Worm (Caenorhabditis elegans) whole organism, L1 larva: ENCODE measurements around the gene Y62H9A.8.
A peak's percentile ranks its signal among the peaks of the same experiment; 100 is the strongest.

Experiments
- C04F5.9 ChIP-seq: sonication (generic microtip); optimal IDR thresholded peaks from 2 replicates; lab custom pipeline; 2016; ENCODE audit warnings: missing genetic modification characterization, missing compliant biosample characterization
- C16A3.4 ChIP-seq: fragments of 150-350 bp; optimal IDR thresholded peaks from 2 replicates; lab custom pipeline; 2014; ENCODE audit warnings: missing biosample characterization, missing genetic modification characterization
- F16B12.6 ChIP-seq: fragments of 150-350 bp; optimal IDR thresholded peaks from 2 replicates; lab custom pipeline; 2014; ENCODE audit warnings: missing biosample characterization, missing genetic modification characterization
- aha-1 ChIP-seq: fragments of 150-350 bp; optimal IDR thresholded peaks from 2 replicates; lab custom pipeline; 2014; ENCODE audit warnings: missing biosample characterization, missing genetic modification characterization
- alr-1 ChIP-seq: fragments of 200-800 bp; sonication (Bioruptor generic); optimal IDR thresholded peaks from 2 replicates; lab custom pipeline; 2018; ENCODE audit warnings: borderline replicate concordance, mild to moderate bottlenecking, missing genetic modification characterization, missing compliant biosample characterization
- ama-1 ChIP-seq: fragments of 150-350 bp; optimal IDR thresholded peaks from 2 replicates; lab custom pipeline; 2014
- blmp-1 ChIP-seq: fragments of 150-350 bp; optimal IDR thresholded peaks from 2 replicates; lab custom pipeline; 2014; ENCODE audit warnings: missing biosample characterization, missing genetic modification characterization
- ceh-8 ChIP-seq: fragments of 200-800 bp; sonication (Bioruptor generic); optimal IDR thresholded peaks from 2 replicates; lab custom pipeline; 2018; ENCODE audit warnings: mild to moderate bottlenecking, missing genetic modification characterization, moderate library complexity, missing compliant biosample characterization
- ceh-82 ChIP-seq, 3 experiments: fragments of 150-350 bp in 1 of 3; sonication (generic microtip) in 2 of 3; optimal IDR thresholded peaks; 2 replicates each; lab custom pipeline; 2014 to 2017; ENCODE audit warnings: missing biosample characterization in 3 of 3, missing genetic modification characterization in 3 of 3
- ces-1 ChIP-seq: fragments of 150-350 bp; optimal IDR thresholded peaks from 2 replicates; lab custom pipeline; 2014; ENCODE audit warnings: missing biosample characterization, missing genetic modification reagents, missing genetic modification characterization
- dsc-1 ChIP-seq: sonication (generic microtip); optimal IDR thresholded peaks from 2 replicates; lab custom pipeline; 2016; ENCODE audit warnings: mild to moderate bottlenecking, missing genetic modification characterization, missing compliant biosample characterization
- efl-1 ChIP-seq, 4 experiments: fragments of 150-350 bp; optimal IDR thresholded peaks in 3 of 4; peaks in 1 of 4; 1 replicate in 1 of 4; 2 replicates in 3 of 4; lab custom pipeline; 2014; ENCODE audit warnings: missing biosample characterization in 2 of 4, missing genetic modification characterization in 2 of 4, missing genetic modification reagents in 2 of 4
- egl-27 ChIP-seq, 2 experiments: fragments of 150-350 bp in 1 of 2; sonication (generic microtip); optimal IDR thresholded peaks; 3 replicates each; lab custom pipeline; 2017 to 2018; ENCODE audit warnings: missing biosample characterization in 2 of 2, missing genetic modification characterization in 2 of 2, missing genetic modification reagents in 2 of 2
- ets-5 ChIP-seq: fragments of 200-800 bp; sonication (Bioruptor generic); IDR thresholded peaks from 2 replicates; pipeline ENCODE4 v1.3.6; 2022; ENCODE audit warnings: missing genetic modification characterization, missing compliant biosample characterization
- fkh-10 ChIP-seq: sonication (generic microtip); optimal IDR thresholded peaks from 2 replicates; lab custom pipeline; 2017; ENCODE audit warnings: missing biosample characterization, missing genetic modification reagents, missing genetic modification characterization
- grh-1 ChIP-seq: fragments of 200-800 bp; sonication (Bioruptor generic); IDR thresholded peaks from 2 replicates; pipeline ENCODE4 v1.3.6; 2022; ENCODE audit warnings: missing genetic modification reagents, missing genetic modification characterization, missing compliant biosample characterization
- hlh-4 ChIP-seq: sonication (generic microtip); optimal IDR thresholded peaks from 2 replicates; lab custom pipeline; 2016; ENCODE audit warnings: mild to moderate bottlenecking, missing genetic modification characterization, missing compliant biosample characterization
- hpl-2 ChIP-seq: fragments of 150-350 bp; optimal IDR thresholded peaks from 2 replicates; lab custom pipeline; 2014; ENCODE audit warnings: missing biosample characterization, missing genetic modification reagents, missing genetic modification characterization
- irx-1 ChIP-seq: sonication (generic microtip); optimal IDR thresholded peaks from 2 replicates; lab custom pipeline; 2016; ENCODE audit warnings: missing genetic modification characterization, missing compliant biosample characterization
- lin-13 ChIP-seq: fragments of 150-350 bp; optimal IDR thresholded peaks from 2 replicates; lab custom pipeline; 2014; ENCODE audit warnings: missing biosample characterization, missing genetic modification reagents, missing genetic modification characterization
- lin-14 ChIP-seq: fragments of 200-800 bp; sonication (Bioruptor generic); optimal IDR thresholded peaks from 2 replicates; lab custom pipeline; 2018; ENCODE audit warnings: mild to moderate bottlenecking, missing genetic modification characterization, moderate library complexity, missing compliant biosample characterization
- lin-15B ChIP-seq: fragments of 150-350 bp; sonication (generic microtip); optimal IDR thresholded peaks from 3 replicates; lab custom pipeline; 2014; ENCODE audit warnings: missing biosample characterization, missing genetic modification characterization
- lin-35 ChIP-seq, 2 experiments: fragments of 150-350 bp; optimal IDR thresholded peaks; 2 replicates each; lab custom pipeline; 2014; ENCODE audit warnings: missing biosample characterization in 2 of 2, missing genetic modification characterization in 2 of 2, missing genetic modification reagents in 2 of 2
- lin-39 ChIP-seq: fragments of 150-350 bp; optimal IDR thresholded peaks from 2 replicates; lab custom pipeline; 2014; ENCODE audit warnings: missing biosample characterization, missing genetic modification reagents, missing genetic modification characterization
- lsy-2 ChIP-seq, 2 experiments: fragments of 150-350 bp; optimal IDR thresholded peaks; 2 replicates each; lab custom pipeline; 2014; ENCODE audit warnings: missing biosample characterization in 2 of 2, missing genetic modification characterization in 2 of 2
- mdl-1 ChIP-seq, 2 experiments: fragments of 150-350 bp; optimal IDR thresholded peaks; 2 replicates each; lab custom pipeline; 2014 to 2017; ENCODE audit warnings: missing biosample characterization in 2 of 2, missing genetic modification characterization in 2 of 2, inconsistent platforms in 1 of 2
- mef-2 ChIP-seq: fragments of 150-350 bp; optimal IDR thresholded peaks from 2 replicates; lab custom pipeline; 2014; ENCODE audit warnings: missing biosample characterization, missing genetic modification characterization
- mep-1 ChIP-seq: fragments of 150-350 bp; optimal IDR thresholded peaks from 2 replicates; lab custom pipeline; 2014; ENCODE audit warnings: missing biosample characterization, missing genetic modification characterization
- nhr-11 ChIP-seq: fragments of 150-350 bp; optimal IDR thresholded peaks from 2 replicates; lab custom pipeline; 2014; ENCODE audit warnings: missing biosample characterization, missing genetic modification characterization
- nhr-19 ChIP-seq: fragments of 200-800 bp; sonication (Bioruptor generic); conservative IDR thresholded peaks from 2 replicates; pipeline ENCODE4 v1.3.6; 2022; ENCODE audit warnings: missing genetic modification characterization, missing compliant biosample characterization
- nhr-20 ChIP-seq: sonication (generic microtip); optimal IDR thresholded peaks from 2 replicates; lab custom pipeline; 2016; ENCODE audit warnings: mild to moderate bottlenecking, missing genetic modification characterization, missing compliant biosample characterization
- nhr-237 ChIP-seq: fragments of 150-350 bp; optimal IDR thresholded peaks from 2 replicates; lab custom pipeline; 2014; ENCODE audit warnings: missing biosample characterization, missing genetic modification characterization
- nhr-47 ChIP-seq: sonication (generic microtip); optimal IDR thresholded peaks from 2 replicates; lab custom pipeline; 2016; ENCODE audit warnings: mild to moderate bottlenecking, missing genetic modification characterization, moderate library complexity, missing compliant biosample characterization
- nhr-71 ChIP-seq: sonication (generic microtip); optimal IDR thresholded peaks from 2 replicates; lab custom pipeline; 2016; ENCODE audit warnings: mild to moderate bottlenecking, missing genetic modification characterization, moderate library complexity, missing compliant biosample characterization
- nhr-76 ChIP-seq: sonication (generic microtip); optimal IDR thresholded peaks from 2 replicates; lab custom pipeline; 2017; ENCODE audit warnings: missing biosample characterization, missing genetic modification characterization
- nhr-77 ChIP-seq: fragments of 150-350 bp; optimal IDR thresholded peaks from 2 replicates; lab custom pipeline; 2014; ENCODE audit warnings: missing biosample characterization, missing genetic modification characterization
- nhr-84 ChIP-seq: sonication (generic microtip); optimal IDR thresholded peaks from 2 replicates; lab custom pipeline; 2017; ENCODE audit warnings: missing biosample characterization, missing genetic modification characterization
- nhr-85 ChIP-seq: sonication (generic microtip); peaks from one replicate; lab custom pipeline; 2016; ENCODE audit warnings: missing genetic modification characterization, inconsistent platforms, missing compliant biosample characterization
- snpc-4 ChIP-seq: fragments of 150-350 bp; optimal IDR thresholded peaks from 2 replicates; lab custom pipeline; 2014; ENCODE audit warnings: missing biosample characterization, missing genetic modification characterization
- sox-4 ChIP-seq: sonication (generic microtip); optimal IDR thresholded peaks from 2 replicates; lab custom pipeline; 2016; ENCODE audit warnings: missing genetic modification characterization, missing compliant biosample characterization
- swsn-7 ChIP-seq: sonication (generic microtip); optimal IDR thresholded peaks from 2 replicates; lab custom pipeline; 2016; ENCODE audit warnings: missing genetic modification characterization, missing compliant biosample characterization
- tbx-2 ChIP-seq: sonication (generic microtip); optimal IDR thresholded peaks from 2 replicates; lab custom pipeline; 2016; ENCODE audit warnings: missing genetic modification characterization, missing compliant biosample characterization
- unc-30 ChIP-seq: sonication (generic microtip); optimal IDR thresholded peaks from 2 replicates; lab custom pipeline; 2017; ENCODE audit warnings: missing biosample characterization, missing genetic modification characterization
- unc-62 ChIP-seq: fragments of 150-350 bp; optimal IDR thresholded peaks from 2 replicates; lab custom pipeline; 2014; ENCODE audit warnings: missing biosample characterization, missing genetic modification reagents, missing genetic modification characterization
- unc-86 ChIP-seq: sonication (generic microtip); optimal IDR thresholded peaks from 2 replicates; lab custom pipeline; 2016; ENCODE audit warnings: missing genetic modification characterization, missing compliant biosample characterization
- vab-15 ChIP-seq: sonication (generic microtip); optimal IDR thresholded peaks from 2 replicates; lab custom pipeline; 2017; ENCODE audit warnings: missing genotype, mild to moderate bottlenecking, missing genetic modification characterization, missing compliant biosample characterization
- zip-4 ChIP-seq: fragments of 200-800 bp; sonication (Bioruptor generic); optimal IDR thresholded peaks from 2 replicates; lab custom pipeline; 2018; ENCODE audit warnings: mild to moderate bottlenecking, missing genetic modification characterization, moderate library complexity, missing compliant biosample characterization
- ztf-11 ChIP-seq, 2 experiments: sonication (generic microtip); optimal IDR thresholded peaks; 2 replicates each; lab custom pipeline; 2016 to 2017; ENCODE audit warnings: missing genetic modification characterization in 2 of 2, missing biosample characterization in 1 of 2, missing compliant biosample characterization in 1 of 2

Gene Y62H9A.8

ce11 chrX:11937343-11937935 is 45.2 kb upstream of the Y62H9A.8 start (continued):
- peak; percentile 70 for TF ChIP-seq vab-15 (tag; lab: Kevin White, UChicago)
- peak; percentile 96 for TF ChIP-seq grh-1 (GFP tag; lab: Robert Waterston, UW)
- TF ChIP-seq dsc-1 (tag; lab: Kevin White, UChicago): peak; percentile 100
- peak; percentile 99 for TF ChIP-seq nhr-77 (tag; lab: Kevin White, UChicago)
- TF ChIP-seq tbx-2 (tag; lab: Kevin White, UChicago): peak; percentile 98
- TF ChIP-seq swsn-7 (tag; lab: Kevin White, UChicago): peak; percentile 98
- no peak for TF ChIP-seq unc-62
- no peak for TF ChIP-seq alr-1 (tag; lab: Kevin White, UChicago)
- TF ChIP-seq irx-1 (tag; lab: Kevin White, UChicago): peak; percentile 98
- peak; percentile 99 for TF ChIP-seq fkh-10 (GFP tag; lab: Kevin White, UChicago)
- peak; percentile 91 for TF ChIP-seq C04F5.9 (tag; lab: Kevin White, UChicago)
- TF ChIP-seq nhr-20 (tag; lab: Kevin White, UChicago): peak; percentile 98
- peak; percentile 97 for TF ChIP-seq nhr-237 (tag; lab: Kevin White, UChicago)
- peak; percentile 100 for TF ChIP-seq mep-1
- TF ChIP-seq lin-39 (tag; lab: Kevin White, UChicago): peak; percentile 98
- peak; percentile 95 for TF ChIP-seq unc-86 (tag; lab: Kevin White, UChicago)
- no peak for TF ChIP-seq ama-1 (lab: Kevin White, UChicago)
- TF ChIP-seq ceh-8: peak; percentile 99
- peak; percentile 65 to 93 for TF ChIP-seq lin-35 (GFP tag; optimal IDR thresholded peaks at IDR 0.05; lab: Kevin White, UChicago)
- peak; percentile 97 for TF ChIP-seq lin-13
- peak; percentile 97 for TF ChIP-seq nhr-85 (tag; lab: Kevin White, UChicago)
- peak; percentile 99 for TF ChIP-seq sox-4 (tag; lab: Kevin White, UChicago)
- peak; percentile 85 to 89 for TF ChIP-seq efl-1 (optimal IDR thresholded peaks at IDR 0.05; lab: Kevin White, UChicago)
- peak; percentile 48 to 97 for TF ChIP-seq efl-1 (GFP tag; optimal IDR thresholded peaks at IDR 0.05 in 1 of 2; lab: Kevin White, UChicago)
- TF ChIP-seq C16A3.4 (tag; lab: Kevin White, UChicago): peak; percentile 99
- peak; percentile 78 for TF ChIP-seq mef-2 (tag; lab: Kevin White, UChicago)
- TF ChIP-seq F16B12.6 (tag; lab: Kevin White, UChicago): peak; percentile 66
- peak; percentile 87 for TF ChIP-seq hlh-4 (tag; lab: Kevin White, UChicago)
- TF ChIP-seq snpc-4 (tag; lab: Kevin White, UChicago): peak; percentile 87
- TF ChIP-seq lin-14 (GFP tag; lab: Kevin White, UChicago): peak; percentile 96
- peak in 1 of 2 experiments; percentile 93 for TF ChIP-seq mdl-1 (tag; optimal IDR thresholded peaks at IDR 0.05; lab: Kevin White, UChicago)
- TF ChIP-seq nhr-76 (tag; lab: Kevin White, UChicago): peak; percentile 92
- peak; percentile 73 for TF ChIP-seq ces-1 (GFP tag; lab: Kevin White, UChicago)
- TF ChIP-seq zip-4 (GFP tag; lab: Kevin White, UChicago): peak; percentile 95
- TF ChIP-seq ets-5: no peak
- peak; percentile 55 for TF ChIP-seq blmp-1 (tag; lab: Kevin White, UChicago)
- TF ChIP-seq lsy-2 (tag; optimal IDR thresholded peaks at IDR 0.05; lab: Kevin White, UChicago): peak; percentile 94
- peak; percentile 99 for TF ChIP-seq ceh-82 (tag; optimal IDR thresholded peaks at IDR 0.05; lab: Kevin White, UChicago)
- TF ChIP-seq nhr-71 (tag; lab: Kevin White, UChicago): peak; percentile 98
- peak; percentile 73 for TF ChIP-seq unc-30
- TF ChIP-seq egl-27 (tag; optimal IDR thresholded peaks at IDR 0.05; lab: Kevin White, UChicago): peak; percentile 81 to 98
- TF ChIP-seq aha-1 (tag; lab: Kevin White, UChicago): peak; percentile 66
- peak; percentile 99 for TF ChIP-seq nhr-11
- TF ChIP-seq hpl-2 (GFP tag; lab: Kevin White, UChicago): peak; percentile 100
- TF ChIP-seq nhr-47 (tag; lab: Kevin White, UChicago): peak; percentile 99
- peak; percentile 98 for TF ChIP-seq nhr-19
- TF ChIP-seq ztf-11 (tag; optimal IDR thresholded peaks at IDR 0.05; lab: Kevin White, UChicago): peak; percentile 90 to 93
- TF ChIP-seq nhr-84: peak; percentile 73
- peak; percentile 6 for TF ChIP-seq lin-15B (tag; lab: Kevin White, UChicago)
